Worm (Caenorhabditis elegans) whole organism, L2 larva: Measurements from ENCODE around the gene F11C1.4.

Source experiments
- C34F6.9 ChIP-seq: fragments of 150-350 bp; optimal IDR thresholded peaks from 2 replicates; lab custom pipeline; 2014; ENCODE audit warnings: missing biosample characterization, missing genetic modification characterization
- F13H6.1 ChIP-seq: sonication (generic microtip); optimal IDR thresholded peaks from 2 replicates; lab custom pipeline; 2016; ENCODE audit warnings: missing genetic modification characterization, missing compliant biosample characterization
- R02D3.7 ChIP-seq: fragments of 150-350 bp; optimal IDR thresholded peaks from 2 replicates; lab custom pipeline; 2014; ENCODE audit warnings: missing biosample characterization, missing genetic modification characterization
- Y55F3AM.14 ChIP-seq: fragments of 200-800 bp; sonication (Bioruptor generic); optimal IDR thresholded peaks from 2 replicates; lab custom pipeline; 2018; ENCODE audit warnings: mild to moderate bottlenecking, missing genetic modification characterization, missing compliant biosample characterization
- ZK546.5 ChIP-seq: sonication (generic microtip); optimal IDR thresholded peaks from 2 replicates; lab custom pipeline; 2017; ENCODE audit warnings: missing biosample characterization, missing genetic modification characterization
- alr-1 ChIP-seq: fragments of 150-350 bp; optimal IDR thresholded peaks from 2 replicates; lab custom pipeline; 2014; ENCODE audit warnings: missing biosample characterization, missing genetic modification characterization
- aly-2 ChIP-seq: fragments of 150-350 bp; optimal IDR thresholded peaks from 2 replicates; lab custom pipeline; 2014; ENCODE audit warnings: missing biosample characterization, missing genetic modification characterization
- ama-1 ChIP-seq: fragments of 150-350 bp; optimal IDR thresholded peaks from 2 replicates; lab custom pipeline; 2018; ENCODE audit warnings: inconsistent platforms
- blmp-1 ChIP-seq: sonication (generic microtip); optimal IDR thresholded peaks from 2 replicates; lab custom pipeline; 2017; ENCODE audit warnings: missing genetic modification characterization, mild to moderate bottlenecking, missing compliant biosample characterization, antibody characterized with exemption, moderate library complexity; ENCODE audit not compliant: insufficient read depth
- ceh-16 ChIP-seq: fragments of 150-350 bp; optimal IDR thresholded peaks from 2 replicates; lab custom pipeline; 2014; ENCODE audit warnings: missing biosample characterization, missing genetic modification characterization
- ceh-82 ChIP-seq: fragments of 150-350 bp; optimal IDR thresholded peaks from 2 replicates; lab custom pipeline; 2014; ENCODE audit warnings: missing biosample characterization, missing genetic modification characterization
- crh-2 ChIP-seq: sonication (generic microtip); optimal IDR thresholded peaks from 2 replicates; lab custom pipeline; 2017; ENCODE audit warnings: missing biosample characterization, missing genetic modification characterization
- dmd-4 ChIP-seq: sonication (generic microtip); optimal IDR thresholded peaks from 2 replicates; lab custom pipeline; 2017; ENCODE audit warnings: missing biosample characterization, missing genetic modification characterization
- egl-27 ChIP-seq: sonication (generic microtip); optimal IDR thresholded peaks from 3 replicates; lab custom pipeline; 2017; ENCODE audit warnings: missing biosample characterization, missing genetic modification reagents, missing genetic modification characterization
- elt-1 ChIP-seq: fragments of 150-350 bp; optimal IDR thresholded peaks from 2 replicates; lab custom pipeline; 2014; ENCODE audit warnings: missing biosample characterization, missing genetic modification characterization
- gmeb-1 ChIP-seq: fragments of 150-350 bp; optimal IDR thresholded peaks from 2 replicates; lab custom pipeline; 2014; ENCODE audit warnings: missing biosample characterization, missing genetic modification characterization
- lin-11 ChIP-seq: fragments of 150-350 bp; sonication (generic microtip); optimal IDR thresholded peaks from 2 replicates; lab custom pipeline; 2014; ENCODE audit warnings: missing biosample characterization, missing genetic modification characterization, inconsistent platforms, mixed read lengths
- lin-39 ChIP-seq: fragments of 150-350 bp; optimal IDR thresholded peaks from 2 replicates; lab custom pipeline; 2014; ENCODE audit warnings: missing biosample characterization, missing genetic modification reagents, missing genetic modification characterization
- lsy-2 ChIP-seq, 2 experiments: fragments of 150-350 bp in 1 of 2; sonication (generic microtip) in 1 of 2; optimal IDR thresholded peaks; 2 replicates each; lab custom pipeline; 2014 to 2017; ENCODE audit warnings: missing biosample characterization in 2 of 2, missing genetic modification characterization in 2 of 2
- mbf-1 ChIP-seq: sonication (generic microtip); optimal IDR thresholded peaks from 2 replicates; lab custom pipeline; 2017; ENCODE audit warnings: missing biosample characterization, missing genetic modification characterization
- mdl-1 ChIP-seq, 2 experiments: fragments of 150-350 bp in 1 of 2; sonication (generic microtip) in 1 of 2; optimal IDR thresholded peaks; 2 replicates each; lab custom pipeline; 2017; ENCODE audit warnings: missing biosample characterization in 2 of 2, missing genetic modification characterization in 2 of 2
- nhr-11 ChIP-seq: fragments of 150-350 bp; optimal IDR thresholded peaks from 2 replicates; lab custom pipeline; 2014; ENCODE audit warnings: missing biosample characterization, missing genetic modification characterization
- nhr-12 ChIP-seq: fragments of 150-350 bp; optimal IDR thresholded peaks from 2 replicates; lab custom pipeline; 2014; ENCODE audit warnings: missing biosample characterization, missing genetic modification characterization
- nhr-129 ChIP-seq: fragments of 150-350 bp; optimal IDR thresholded peaks from 2 replicates; lab custom pipeline; 2014; ENCODE audit warnings: missing biosample characterization, missing genetic modification characterization
- nhr-21 ChIP-seq: fragments of 150-350 bp; optimal IDR thresholded peaks from 2 replicates; lab custom pipeline; 2014; ENCODE audit warnings: missing biosample characterization, missing genetic modification characterization
- nhr-23 ChIP-seq: fragments of 150-350 bp; optimal IDR thresholded peaks from 2 replicates; lab custom pipeline; 2014; ENCODE audit warnings: missing biosample characterization, missing genetic modification reagents, missing genetic modification characterization
- nhr-25 ChIP-seq: fragments of 150-350 bp; sonication (generic microtip); optimal IDR thresholded peaks from 3 replicates; lab custom pipeline; 2014; ENCODE audit warnings: missing biosample characterization, missing genetic modification characterization
- nhr-6 ChIP-seq: fragments of 150-350 bp; optimal IDR thresholded peaks from 2 replicates; lab custom pipeline; 2014; ENCODE audit warnings: missing biosample characterization, missing genetic modification characterization
- nhr-77 ChIP-seq: fragments of 150-350 bp; optimal IDR thresholded peaks from 2 replicates; lab custom pipeline; 2014; ENCODE audit warnings: missing biosample characterization, missing genetic modification characterization
- peb-1 ChIP-seq: fragments of 150-350 bp; optimal IDR thresholded peaks from 2 replicates; lab custom pipeline; 2014; ENCODE audit warnings: missing biosample characterization, missing genetic modification characterization
- skn-1 ChIP-seq: sonication (generic microtip); optimal IDR thresholded peaks from 2 replicates; lab custom pipeline; 2017; ENCODE audit warnings: missing biosample characterization, missing genetic modification characterization
- sma-3 ChIP-seq: sonication (generic microtip); optimal IDR thresholded peaks from 2 replicates; lab custom pipeline; 2016; ENCODE audit warnings: missing genetic modification reagents, missing genetic modification characterization, missing compliant biosample characterization
- sma-9 ChIP-seq, 2 experiments: fragments of 150-350 bp in 1 of 2; sonication (generic microtip) in 1 of 2; optimal IDR thresholded peaks; 2 replicates each; lab custom pipeline; 2014 to 2016; ENCODE audit warnings: missing genetic modification characterization in 2 of 2, mild to moderate bottlenecking in 1 of 2, missing biosample characterization in 1 of 2, missing compliant biosample characterization in 1 of 2, missing genetic modification reagents in 1 of 2, moderate library complexity in 1 of 2
- snpc-4 ChIP-seq: fragments of 150-350 bp; optimal IDR thresholded peaks from 2 replicates; lab custom pipeline; 2014; ENCODE audit warnings: missing biosample characterization, missing genetic modification characterization
- unc-55 ChIP-seq: fragments of 150-350 bp; sonication (generic microtip); optimal IDR thresholded peaks from 3 replicates; lab custom pipeline; 2014; ENCODE audit warnings: missing biosample characterization, missing genetic modification reagents, missing genetic modification characterization
- unc-62 ChIP-seq: fragments of 150-350 bp; optimal IDR thresholded peaks from 2 replicates; lab custom pipeline; 2014; ENCODE audit warnings: missing biosample characterization, missing genetic modification reagents, missing genetic modification characterization
- zag-1 ChIP-seq: fragments of 150-350 bp; optimal IDR thresholded peaks from 2 replicates; lab custom pipeline; 2014; ENCODE audit warnings: missing biosample characterization, missing genetic modification characterization
- ztf-1 ChIP-seq: fragments of 200-800 bp; sonication (Bioruptor generic); conservative IDR thresholded peaks from 2 replicates; pipeline ENCODE4 v1.3.6; 2022; ENCODE audit warnings: missing genetic modification characterization, missing compliant biosample characterization
- ztf-11 ChIP-seq: sonication (generic microtip); optimal IDR thresholded peaks from 2 replicates; lab custom pipeline; 2017; ENCODE audit warnings: missing biosample characterization, missing genetic modification characterization

The F11C1.4 gene

ce11 chrX:13009645-13010044 is 32.8 kb downstream of the F11C1.4 start (continued):
- TF ChIP-seq unc-55 (GFP tag; lab: Kevin White, UChicago) (no peak), nhr-12 (no peak), nhr-23 (tag; lab: Kevin White, UChicago) (no peak), ceh-82 (tag; lab: Kevin White, UChicago) (no peak), crh-2 (no peak), gmeb-1 (tag; lab: Kevin White, UChicago) (no peak), alr-1 (no peak), mdl-1 (tag; optimal IDR thresholded peaks at IDR 0.05; lab: Kevin White, UChicago) (no peak), F13H6.1 (tag; lab: Kevin White, UChicago) (no peak), sma-3 (GFP tag; lab: Kevin White, UChicago) (no peak), unc-62 (GFP tag; lab: Kevin White, UChicago) (no peak), ztf-11 (tag; lab: Kevin White, UChicago) (no peak), peb-1 (tag; lab: Kevin White, UChicago) (no peak), ceh-16 (tag; lab: Kevin White, UChicago) (peak; percentile 73), lsy-2 (tag; optimal IDR thresholded peaks at IDR 0.05; lab: Kevin White, UChicago) (peak in 1 of 2 experiments; percentile 16), mbf-1 (tag; lab: Kevin White, UChicago) (no peak), lin-11 (tag; lab: Kevin White, UChicago) (no peak), blmp-1 (peak; percentile 91), nhr-6 (tag; lab: Kevin White, UChicago) (no peak), sma-9 (GFP tag; optimal IDR thresholded peaks at IDR 0.05; lab: Kevin White, UChicago) (peak; percentile 46), sma-9 (tag; optimal IDR thresholded peaks at IDR 0.05; lab: Kevin White, UChicago) (no peak), nhr-129 (tag; lab: Kevin White, UChicago) (no peak), C34F6.9 (tag; lab: Kevin White, UChicago) (no peak), nhr-21 (peak; percentile 63), dmd-4 (tag; lab: Kevin White, UChicago) (no peak)

ce11 chrX:13011897-13012296 is 35.0 kb downstream of the F11C1.4 start:
- peak; percentile 15 for TF ChIP-seq sma-9 (GFP tag; optimal IDR thresholded peaks at IDR 0.05; lab: Kevin White, UChicago)
- no peak for TF ChIP-seq sma-9 (tag; optimal IDR thresholded peaks at IDR 0.05; lab: Kevin White, UChicago)
- TF ChIP-seq elt-1: peak; percentile 74
- no peak for TF ChIP-seq ama-1
- peak; percentile 86 for TF ChIP-seq ceh-16 (tag; lab: Kevin White, UChicago)
- no peak for TF ChIP-seq nhr-21
- TF ChIP-seq nhr-25 (tag; lab: Kevin White, UChicago): peak; percentile 26

DNA sequence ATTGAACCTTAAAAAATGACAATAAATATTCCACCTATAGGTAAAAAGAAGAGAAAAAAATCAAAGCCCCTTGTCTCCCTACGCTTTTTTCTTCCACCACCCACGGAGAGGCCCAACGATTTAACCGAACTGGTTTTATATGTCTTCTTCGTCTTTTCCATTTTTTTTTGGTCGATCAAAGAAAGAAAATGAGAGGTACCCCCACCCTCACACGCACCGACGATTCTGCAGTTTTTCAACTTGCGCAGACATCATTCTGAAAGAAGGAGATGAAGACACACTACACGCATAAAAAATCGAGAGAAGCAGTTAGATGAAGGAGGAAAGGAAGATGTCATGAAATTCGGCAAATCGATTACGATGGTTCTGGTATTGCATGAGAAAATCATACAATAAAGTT is 37.5 kb downstream of the F11C1.4 start:
- peak; percentile 10 for TF ChIP-seq blmp-1
- TF ChIP-seq skn-1: no peak
- peak; percentile 10 for TF ChIP-seq nhr-6 (tag; lab: Kevin White, UChicago)
- TF ChIP-seq snpc-4 (tag; lab: Kevin White, UChicago): no peak
- TF ChIP-seq sma-3 (GFP tag; lab: Kevin White, UChicago): no peak
- peak; percentile 94 for TF ChIP-seq nhr-25 (tag; lab: Kevin White, UChicago)
- no peak for TF ChIP-seq Y55F3AM.14 (GFP tag; lab: Kevin White, UChicago)
- no peak for TF ChIP-seq nhr-21
- no peak for TF ChIP-seq ceh-82 (tag; lab: Kevin White, UChicago)

ce11 chrX:13016290-13016689 is 39.4 kb downstream of the F11C1.4 start:
- TF ChIP-seq ZK546.5: no peak
- TF ChIP-seq mdl-1 (tag; optimal IDR thresholded peaks at IDR 0.05; lab: Kevin White, UChicago): no peak
- TF ChIP-seq egl-27 (tag; lab: Kevin White, UChicago): no peak
- no peak for TF ChIP-seq R02D3.7 (tag; lab: Kevin White, UChicago)
- TF ChIP-seq nhr-21: no peak
- no peak for TF ChIP-seq Y55F3AM.14 (GFP tag; lab: Kevin White, UChicago)
- no peak for TF ChIP-seq gmeb-1 (tag; lab: Kevin White, UChicago)
- no peak for TF ChIP-seq lin-39 (tag; lab: Kevin White, UChicago)
- TF ChIP-seq peb-1 (tag; lab: Kevin White, UChicago): no peak
- no peak for TF ChIP-seq aly-2
- no peak for TF ChIP-seq nhr-77 (tag; lab: Kevin White, UChicago)
- TF ChIP-seq ceh-82 (tag; lab: Kevin White, UChicago): no peak
- TF ChIP-seq nhr-6 (tag; lab: Kevin White, UChicago): no peak
- no peak for TF ChIP-seq nhr-23 (tag; lab: Kevin White, UChicago)
- no peak for TF ChIP-seq zag-1 (tag; lab: Kevin White, UChicago)
- no peak for TF ChIP-seq lsy-2 (tag; optimal IDR thresholded peaks at IDR 0.05; lab: Kevin White, UChicago)
- TF ChIP-seq nhr-11 (tag; lab: Kevin White, UChicago): no peak
- TF ChIP-seq ztf-1 (GFP tag; lab: Robert Waterston, UW): no peak
